Fruit fly (Drosophila melanogaster) whole organism, embryonic: ENCODE results near the gene CG11891.

ENCODE experiments used
- CG14710 ChIP-seq: fragments of 200-800 bp; sonication (Bioruptor generic); optimal IDR thresholded peaks from 3 replicates; lab custom pipeline; 2019; ENCODE audit warnings: missing biosample characterization, mild to moderate bottlenecking, missing genetic modification characterization, moderate library complexity
- CG18764 ChIP-seq: fragments of 200-800 bp; sonication (Bioruptor generic); optimal IDR thresholded peaks from 3 replicates; lab custom pipeline; 2016; ENCODE audit warnings: missing biosample characterization, missing genetic modification characterization
- Gug ChIP-seq: fragments of 200-800 bp; sonication (Bioruptor generic); IDR thresholded peaks from 4 replicates; pipeline ENCODE4 v1.3.6; 2022; ENCODE audit warnings: missing biosample characterization, missing genetic modification characterization
- Hr39 ChIP-seq: fragments of >200 bp; optimal IDR thresholded peaks from 2 replicates; lab custom pipeline; 2017
- ci ChIP-seq: fragments of 200-800 bp; sonication (Bioruptor generic); IDR thresholded peaks from 3 replicates; pipeline ENCODE4 v1.3.6; 2022; ENCODE audit warnings: missing biosample characterization, missing genetic modification characterization
- grau ChIP-seq: fragments of 200-800 bp; optimal IDR thresholded peaks from 3 replicates; lab custom pipeline; 2019; ENCODE audit warnings: missing biosample characterization, mild to moderate bottlenecking, missing genetic modification characterization, moderate library complexity
- kay ChIP-seq: fragments of 200-800 bp; sonication (Bioruptor generic); optimal IDR thresholded peaks from 2 replicates; lab custom pipeline; 2016; ENCODE audit warnings: missing biosample characterization, missing genetic modification characterization
- psq ChIP-seq: fragments of 200-800 bp; sonication (Bioruptor generic); optimal IDR thresholded peaks from 2 replicates; lab custom pipeline; 2017; ENCODE audit warnings: missing biosample characterization, missing genetic modification characterization
- vvl ChIP-seq: fragments of 200-800 bp; sonication (Bioruptor generic); IDR thresholded peaks from 2 replicates; pipeline ENCODE4 v1.3.6; 2022; ENCODE audit warnings: missing biosample characterization, missing genetic modification characterization

dm6 chr3R:25300575-25300974 is 30.6 kb downstream of the CG11891 start, which contains the start of gene CG13659:
- TF ChIP-seq Gug (no peak), grau (tag; lab: Kevin White, UChicago) (no peak), kay (GFP tag; lab: Kevin White, UChicago) (no peak), Hr39 (lab: Kevin White, UChicago) (no peak), CG14710 (tag; lab: Kevin White, UChicago) (no peak), vvl (no peak), ci (no peak), CG18764 (GFP tag; lab: Kevin White, UChicago) (no peak), psq (GFP tag; lab: Kevin White, UChicago) (no peak)
